Worm (Caenorhabditis elegans): ENCODE data around the gene C36H8.1.

C36H8.1 gene

DNA sequence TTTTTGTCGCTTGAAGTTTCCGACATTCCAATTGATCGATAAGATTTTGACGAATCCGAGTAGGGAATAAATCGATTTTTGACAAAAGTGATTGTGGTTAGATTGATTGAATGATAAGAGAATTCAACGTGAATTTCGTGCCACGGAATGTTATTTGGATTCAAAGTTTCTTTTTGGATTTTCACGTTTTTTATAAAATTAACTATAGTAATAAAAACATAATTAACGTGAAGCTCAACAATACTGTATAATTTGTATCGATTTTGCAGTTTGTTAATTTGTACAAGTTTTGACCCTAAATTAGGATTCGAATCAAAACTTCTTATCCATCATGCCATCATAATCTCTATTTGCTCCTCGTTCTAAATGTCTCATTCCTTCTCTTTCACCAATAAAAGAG, at the start of gene C36H8.1:
Gene C36H8.1, minus strand, starts transcription at position 101 of the 400 bp plus-strand sequence.
- no peak for TF ChIP-seq blmp-1 (tag; optimal IDR thresholded peaks at IDR 0.05; ENCODE audit: insufficient read depth)
- no peak for TF ChIP-seq elt-1 (tag; optimal IDR thresholded peaks at IDR 0.05)
- no peak for TF ChIP-seq nhr-237 (tag; optimal IDR thresholded peaks at IDR 0.05)
- TF ChIP-seq lin-11 (tag; optimal IDR thresholded peaks at IDR 0.05), result no peak
- no peak for TF ChIP-seq ZK546.5 (tag; optimal IDR thresholded peaks at IDR 0.05)
- TF ChIP-seq Y55F3AM.14 (GFP tag; optimal IDR thresholded peaks at IDR 0.05), result no peak
- no peak for TF ChIP-seq egl-27 (tag; optimal IDR thresholded peaks at IDR 0.05)
- TF ChIP-seq crh-2 (tag; optimal IDR thresholded peaks at IDR 0.05), result no peak
- TF ChIP-seq zag-1 (tag; optimal IDR thresholded peaks at IDR 0.05), result no peak
- TF ChIP-seq nhr-129 (tag; optimal IDR thresholded peaks at IDR 0.05), result no peak
- no peak for TF ChIP-seq F13H6.1 (tag; optimal IDR thresholded peaks at IDR 0.05)
- TF ChIP-seq nhr-25 (tag; optimal IDR thresholded peaks at IDR 0.05), result no peak
- TF ChIP-seq unc-55 (GFP tag; optimal IDR thresholded peaks at IDR 0.05), result no peak

DNA sequence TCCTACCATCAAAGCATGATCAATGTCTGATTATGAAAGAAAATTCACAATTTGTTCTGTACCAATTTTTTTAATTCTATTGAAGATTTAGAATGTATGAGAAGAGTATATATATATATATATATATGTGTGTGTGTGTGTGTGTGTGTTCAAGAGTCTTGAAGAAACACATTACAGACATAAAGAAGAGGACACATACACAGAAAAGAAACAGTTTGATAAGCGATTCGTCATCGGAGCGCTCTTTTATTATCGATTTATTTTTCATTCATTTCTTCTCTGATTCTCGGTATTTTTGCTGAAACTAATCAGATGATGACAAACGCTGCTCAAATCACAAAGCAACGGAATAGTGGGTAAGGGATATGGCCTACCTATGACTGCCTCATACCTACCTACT, 49.0 kb upstream of the C36H8.1 start, which contains the start of gene pin-2:
Gene pin-2, plus strand, starts transcription at position 227 of the 400 bp plus-strand sequence.
- no peak for TF ChIP-seq mdl-1 (tag; optimal IDR thresholded peaks at IDR 0.05)
- peak; percentile 81 for TF ChIP-seq fos-1 (tag; optimal IDR thresholded peaks at IDR 0.05)

DNA sequence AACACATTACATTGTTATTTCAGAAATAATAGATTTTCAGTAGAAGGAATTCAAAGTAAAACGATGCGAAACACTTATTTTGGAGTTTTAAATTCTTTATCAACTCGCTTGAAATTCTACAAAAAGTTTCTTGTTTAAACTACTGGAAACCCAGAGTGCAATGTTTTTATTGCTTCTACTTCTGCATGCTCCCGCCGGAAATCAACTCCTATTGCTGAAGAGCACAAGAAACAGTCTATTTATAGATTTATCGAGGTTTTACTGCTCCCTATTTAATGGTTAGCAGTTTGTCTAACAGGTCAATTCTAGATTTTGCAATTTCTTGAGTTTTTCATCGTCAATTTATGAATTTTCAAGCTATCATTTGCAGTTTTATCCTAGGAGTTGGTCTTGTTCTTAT, 47.9 kb upstream of the C36H8.1 start, which contains the start of gene F07C6.6:
Gene F07C6.6, plus strand, starts transcription at position 301 of the 400 bp plus-strand sequence.
- TF ChIP-seq C34F6.9 (tag; optimal IDR thresholded peaks at IDR 0.05) (no peak), nhr-11 (tag; optimal IDR thresholded peaks at IDR 0.05) (no peak), crh-2 (tag; optimal IDR thresholded peaks at IDR 0.05) (no peak), ztf-4 (tag; optimal IDR thresholded peaks at IDR 0.05) (no peak), R02D3.7 (tag; optimal IDR thresholded peaks at IDR 0.05) (no peak), peb-1 (tag; optimal IDR thresholded peaks at IDR 0.05) (no peak), aly-2 (tag; optimal IDR thresholded peaks at IDR 0.05) (no peak), elt-3 (tag; optimal IDR thresholded peaks at IDR 0.05) (no peak), lin-39 (tag; optimal IDR thresholded peaks at IDR 0.05) (no peak), mab-5 (tag; optimal IDR thresholded peaks at IDR 0.05) (no peak), lsy-2 (tag; optimal IDR thresholded peaks at IDR 0.05) (no peak), dmd-4 (tag; optimal IDR thresholded peaks at IDR 0.05) (no peak), nhr-237 (tag; optimal IDR thresholded peaks at IDR 0.05) (no peak), mbf-1 (tag; optimal IDR thresholded peaks at IDR 0.05) (no peak)

DNA sequence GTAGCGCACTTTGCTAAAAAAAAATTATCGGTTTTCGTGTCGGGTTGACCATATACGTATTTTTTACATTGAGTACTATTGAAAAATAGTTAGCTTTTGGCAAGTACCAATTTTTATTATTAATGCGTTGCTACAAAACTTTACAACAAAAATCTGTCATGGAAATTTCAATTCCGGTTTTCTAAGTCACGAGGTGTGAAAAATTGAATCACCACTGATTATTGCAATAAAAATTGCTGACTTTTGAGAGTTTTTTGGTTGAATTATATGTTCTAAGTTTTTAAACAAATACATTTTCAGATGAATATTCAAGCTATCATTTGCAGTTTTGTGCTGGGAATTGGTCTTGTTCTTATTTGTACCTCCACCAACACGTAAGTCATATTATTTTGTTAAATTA, 46.3 kb upstream of the C36H8.1 start, which contains the start of gene F07C6.2:
Gene F07C6.2, plus strand, starts transcription at position 301 of the 400 bp plus-strand sequence.
- TF ChIP-seq ztf-1 (GFP tag; conservative IDR thresholded peaks at IDR 0.05), result no peak
- TF ChIP-seq unc-39 (tag; optimal IDR thresholded peaks at IDR 0.05), result no peak
- TF ChIP-seq ceh-82 (tag; optimal IDR thresholded peaks at IDR 0.05), result no peak
- no peak for TF ChIP-seq Y55F3AM.14 (GFP tag; optimal IDR thresholded peaks at IDR 0.05)
- TF ChIP-seq skn-1 (tag; optimal IDR thresholded peaks at IDR 0.05), result no peak
- TF ChIP-seq lin-13 (GFP tag; optimal IDR thresholded peaks at IDR 0.05), result no peak
- TF ChIP-seq mab-5 (tag; optimal IDR thresholded peaks at IDR 0.05), result no peak
- no peak for TF ChIP-seq mbf-1 (tag; optimal IDR thresholded peaks at IDR 0.05)
- no peak for TF ChIP-seq nhr-6 (tag; optimal IDR thresholded peaks at IDR 0.05)
- TF ChIP-seq nhr-21 (tag; optimal IDR thresholded peaks at IDR 0.05), result no peak
- no peak for TF ChIP-seq zag-1 (tag; optimal IDR thresholded peaks at IDR 0.05)
- no peak for TF ChIP-seq ama-1 (optimal IDR thresholded peaks at IDR 0.05)
- TF ChIP-seq ztf-4 (tag; optimal IDR thresholded peaks at IDR 0.05), result no peak
- no peak for TF ChIP-seq unc-55 (GFP tag; optimal IDR thresholded peaks at IDR 0.05)
- TF ChIP-seq nhr-237 (tag; optimal IDR thresholded peaks at IDR 0.05), result no peak
- no peak for TF ChIP-seq blmp-1 (tag; optimal IDR thresholded peaks at IDR 0.05; ENCODE audit: insufficient read depth)

DNA sequence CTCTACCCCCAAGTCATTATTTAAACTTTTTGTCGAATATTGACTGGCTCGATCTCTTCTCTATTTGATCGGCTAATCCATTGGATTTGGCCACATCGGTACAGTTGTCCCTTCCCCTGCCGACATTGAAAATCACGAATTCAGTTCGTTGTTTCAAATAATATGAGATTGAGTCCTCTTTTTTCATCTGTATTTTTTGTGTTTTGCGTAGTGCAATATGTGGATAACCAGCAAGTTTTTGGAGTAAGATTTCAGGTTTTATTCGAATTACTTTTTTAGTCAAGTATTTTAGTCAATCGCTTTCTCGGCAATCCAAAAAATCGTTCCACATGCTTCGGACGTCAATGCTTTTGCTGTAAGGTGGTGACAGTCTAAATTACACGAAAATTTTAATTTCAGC, 44.5 kb upstream of the C36H8.1 start, which contains the start of gene F07C6.3:
Gene F07C6.3, plus strand, starts transcription at position 148 of the 400 bp plus-strand sequence.
- TF ChIP-seq gmeb-1 (tag; optimal IDR thresholded peaks at IDR 0.05), result no peak
- TF ChIP-seq Y55F3AM.14 (GFP tag; optimal IDR thresholded peaks at IDR 0.05), result no peak
- no peak for TF ChIP-seq C34F6.9 (tag; optimal IDR thresholded peaks at IDR 0.05)
